Fruit fly (Drosophila melanogaster) whole organism, larva: Measurements from ENCODE around the gene CG10853.

Source experiments
- noc ChIP-seq: fragments of 200-800 bp; sonication (Bioruptor generic); optimal IDR thresholded peaks from 3 replicates; lab custom pipeline; 2019; ENCODE audit warnings: missing biosample characterization, mild to moderate bottlenecking, missing genetic modification characterization, moderate library complexity

CG10853 gene

dm6 chr3L:3951875-3952274, 4.2 kb downstream of the CG10853 start:
- no peak for TF ChIP-seq noc (tag; lab: Kevin White, UChicago)

DNA sequence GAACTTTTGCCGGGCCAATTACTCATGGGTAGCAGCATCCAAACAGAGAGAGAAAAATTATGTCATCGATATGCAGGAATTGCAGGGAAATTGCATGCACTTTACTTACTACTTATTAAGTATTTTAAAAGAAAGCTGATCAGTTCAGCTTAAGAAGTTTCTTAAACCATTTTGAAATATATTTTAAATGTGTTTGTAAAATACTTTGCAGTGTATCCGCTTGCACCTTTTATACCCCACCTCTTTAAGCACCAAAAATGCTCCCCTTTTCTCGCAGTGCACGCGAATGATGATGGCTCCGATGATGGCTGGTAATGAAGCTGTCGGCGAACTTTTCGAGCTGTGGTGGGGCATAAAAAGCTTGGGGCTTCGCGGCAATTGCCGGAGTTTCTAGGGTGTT, 4.8 kb downstream of the CG10853 start, which contains the start of gene CG14984:
TSS of gene CG14984 (minus strand) at position 83 of the 400 bp plus-strand sequence.
- peak; percentile 83 for TF ChIP-seq noc (tag; lab: Kevin White, UChicago)

DNA sequence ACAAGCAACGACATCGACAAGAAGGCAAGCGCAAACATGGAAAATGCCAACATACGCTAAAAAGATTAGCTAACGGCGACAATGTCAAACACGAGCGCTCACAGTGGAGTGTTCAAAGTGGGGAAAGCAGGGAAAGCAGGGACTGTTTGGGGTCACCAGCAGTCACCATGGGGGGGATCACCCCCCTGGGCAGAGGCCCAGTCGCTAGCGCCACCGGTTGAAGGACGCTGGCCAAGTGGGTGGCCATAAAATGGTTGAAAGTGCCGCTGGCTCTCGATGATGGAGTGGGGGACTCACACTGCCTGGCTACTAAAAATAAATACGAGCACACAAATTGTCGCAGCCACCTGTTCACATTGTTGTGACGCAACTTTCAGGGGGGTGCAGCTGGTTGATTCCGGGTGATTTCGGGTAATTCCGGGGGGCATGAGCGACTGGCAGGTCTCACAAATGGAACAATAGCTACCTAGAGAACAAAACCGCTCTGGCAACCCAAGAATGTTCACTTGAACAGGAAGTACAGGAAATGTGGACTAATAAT, 13.3 kb downstream of the CG10853 start:
- TF ChIP-seq noc (tag; lab: Kevin White, UChicago), result no peak

DNA sequence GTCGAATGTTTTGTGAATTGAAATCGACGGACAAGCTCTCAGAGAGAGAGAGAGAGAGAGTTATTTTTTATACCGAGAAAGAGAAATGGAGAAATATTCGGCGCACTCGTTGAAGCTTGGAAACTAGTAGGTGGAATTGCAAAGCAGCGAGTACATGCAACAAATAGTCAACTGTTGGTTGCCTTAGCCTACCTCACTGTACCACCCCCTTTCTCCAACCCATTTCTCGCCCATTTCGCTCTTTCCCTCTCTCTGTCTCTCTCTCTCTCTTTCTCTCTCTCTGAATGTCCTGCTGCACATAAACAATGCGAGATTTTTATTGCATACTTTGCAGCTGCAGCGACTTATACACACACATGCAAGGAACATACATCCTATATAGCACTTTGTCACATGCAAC, 16.3 kb downstream of the CG10853 start:
- no peak for TF ChIP-seq noc (tag; lab: Kevin White, UChicago)

DNA sequence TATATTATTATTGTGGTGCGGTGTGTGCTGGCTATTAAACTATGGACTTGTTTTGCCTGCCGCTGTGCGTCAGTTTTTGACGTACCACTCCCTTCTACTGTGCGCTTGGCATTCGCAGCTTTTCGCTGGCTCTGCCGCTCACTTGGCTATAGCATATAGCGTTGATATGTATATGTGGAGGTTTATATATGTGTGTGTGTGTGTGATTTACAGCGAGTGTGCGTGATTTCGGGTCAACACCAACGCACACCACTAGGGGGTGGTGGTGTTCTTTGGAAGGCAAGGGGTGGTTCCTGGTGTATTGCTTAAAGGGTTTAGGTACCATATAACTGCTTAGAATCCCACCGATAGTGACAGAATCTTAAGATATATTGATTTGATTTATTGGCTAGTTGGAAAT, 17.0 kb downstream of the CG10853 start, which contains the start of gene CG12605:
TSS of gene CG12605 (minus strand) at position 101 of the 400 bp plus-strand sequence.
- no peak for TF ChIP-seq noc (tag; lab: Kevin White, UChicago)

DNA sequence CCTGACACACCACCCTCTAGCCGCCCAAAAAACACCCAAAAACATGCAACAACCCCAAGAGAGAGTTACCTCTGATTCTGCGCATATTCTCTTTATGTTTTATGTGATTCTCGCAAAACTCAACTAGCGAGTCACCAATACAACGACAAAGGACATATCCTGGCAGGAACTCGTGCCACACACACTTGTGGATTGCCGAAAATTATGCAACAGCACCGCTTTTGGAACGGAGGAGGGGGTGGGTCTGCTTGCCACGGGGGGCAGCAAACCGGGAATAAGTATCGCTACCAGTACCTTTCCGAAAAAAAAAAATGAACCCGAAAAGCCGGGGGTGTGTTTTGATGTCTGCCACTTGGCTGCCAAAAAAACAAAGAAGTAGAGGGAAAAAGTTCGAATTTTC, 17.4 kb downstream of the CG10853 start:
- TF ChIP-seq noc (tag; lab: Kevin White, UChicago), result no peak

DNA sequence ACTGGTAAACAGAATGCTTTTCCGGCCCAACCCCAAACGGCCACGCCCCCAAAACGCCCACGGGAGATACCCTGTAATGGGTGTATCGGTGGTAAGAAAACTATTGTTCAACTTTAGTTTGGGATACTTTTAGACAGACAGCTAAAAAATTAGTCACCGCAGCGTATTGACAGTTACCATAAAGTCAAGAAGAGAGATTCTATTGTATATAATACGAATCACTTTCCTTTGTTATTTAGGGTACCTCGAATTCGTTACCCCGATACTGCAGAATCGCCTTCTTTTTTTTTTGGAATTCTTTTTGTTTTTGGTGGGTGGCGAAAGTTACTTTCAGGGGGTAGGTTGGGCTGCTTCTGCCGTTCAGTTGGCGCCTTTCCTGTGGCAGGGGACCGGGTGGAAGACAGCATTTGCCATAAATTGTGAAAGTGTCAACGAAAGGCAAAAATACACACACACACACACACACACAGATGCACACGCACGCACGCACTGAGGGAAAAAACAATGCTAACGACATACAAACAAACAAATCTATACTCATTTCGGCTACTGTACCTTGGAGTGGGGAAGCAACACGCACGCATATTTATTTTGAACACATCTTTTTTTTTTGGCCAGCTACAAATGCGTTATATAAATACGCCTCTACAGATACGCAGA, 22.8 kb downstream of the CG10853 start:
- TF ChIP-seq noc (tag; lab: Kevin White, UChicago), result no peak

DNA sequence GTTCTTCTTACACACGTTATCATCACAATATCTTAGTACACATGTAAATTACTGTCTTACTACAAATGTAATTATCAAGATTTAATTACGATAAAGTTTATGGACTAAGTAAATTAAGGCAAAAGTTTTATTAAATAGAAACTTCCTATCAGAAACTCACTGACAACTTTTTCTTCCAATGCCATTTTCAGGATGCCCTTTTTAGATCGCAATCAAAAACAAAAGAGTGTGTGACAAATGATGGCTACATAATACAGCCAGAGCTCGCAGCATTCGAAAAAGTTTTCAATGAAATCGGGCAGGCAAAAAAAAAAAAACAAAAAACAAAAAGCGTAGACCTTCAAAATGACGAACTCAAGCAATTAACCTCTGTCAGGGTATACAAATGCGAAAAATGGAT, 24.9 kb downstream of the CG10853 start, which contains the start of gene CG43915:
TSS of gene CG43915 (plus strand) at position 301 of the 400 bp plus-strand sequence.
- TF ChIP-seq noc (tag; lab: Kevin White, UChicago), result no peak

DNA sequence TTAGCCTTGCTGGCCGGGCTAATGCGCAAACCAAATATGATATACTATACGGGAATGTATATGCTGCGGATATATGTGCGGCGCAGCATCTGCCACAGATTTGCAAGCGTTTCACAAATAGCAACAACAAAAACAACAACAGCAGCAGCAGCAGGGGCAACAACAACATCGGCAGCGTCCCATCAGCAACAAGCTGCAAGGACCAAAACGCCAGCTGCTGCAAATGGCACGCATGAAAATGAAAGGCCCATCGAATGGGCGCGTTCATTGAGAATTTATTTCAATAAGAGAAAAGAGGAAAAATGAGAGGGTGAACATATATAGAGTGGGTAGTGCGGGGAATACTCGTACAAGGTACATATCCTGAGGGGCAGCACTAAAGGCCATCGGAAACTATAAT, 28.7 kb downstream of the CG10853 start:
- no peak for TF ChIP-seq noc (tag; lab: Kevin White, UChicago)

DNA sequence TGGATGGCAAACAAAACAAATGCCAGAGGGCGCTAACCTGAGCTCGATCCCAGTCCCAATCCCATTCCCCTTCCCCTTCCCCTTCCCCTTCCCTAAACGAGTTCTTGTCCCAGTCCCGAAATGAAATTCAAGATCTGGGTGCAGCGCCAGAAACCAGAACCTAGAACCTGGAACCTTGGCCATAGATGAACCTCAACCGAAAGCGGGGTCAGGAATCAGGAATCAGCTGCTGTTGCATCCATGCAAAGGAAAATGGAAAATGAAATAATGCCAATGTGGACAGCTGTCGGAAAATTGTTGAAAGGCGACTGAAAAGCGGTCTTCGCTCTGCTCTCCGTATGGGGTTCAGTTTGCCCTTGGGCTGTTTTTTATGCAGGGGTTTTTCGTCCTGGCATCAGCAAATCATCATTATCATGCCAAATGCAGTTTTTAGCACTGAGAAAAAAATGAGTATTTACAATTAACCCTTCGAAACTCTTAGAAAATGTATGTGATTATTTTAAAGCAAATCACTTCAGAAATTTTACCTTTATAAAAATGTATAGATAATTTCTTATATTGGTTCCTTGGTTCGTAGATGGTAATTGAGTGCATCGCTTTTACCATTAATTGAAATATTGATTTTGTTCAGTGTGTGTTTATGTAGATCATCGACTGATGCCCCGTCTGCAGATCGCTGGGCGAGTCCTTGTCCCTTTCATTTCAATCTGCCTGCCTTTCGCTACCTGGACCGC, 30.1 kb downstream of the CG10853 start:
- TF ChIP-seq noc (tag; lab: Kevin White, UChicago), result no peak

- TF ChIP-seq noc (tag; lab: Kevin White, UChicago), result no peak
Observed at dm6 chr3L:3978762-3979516, 31.2 kb downstream of the CG10853 start.

DNA sequence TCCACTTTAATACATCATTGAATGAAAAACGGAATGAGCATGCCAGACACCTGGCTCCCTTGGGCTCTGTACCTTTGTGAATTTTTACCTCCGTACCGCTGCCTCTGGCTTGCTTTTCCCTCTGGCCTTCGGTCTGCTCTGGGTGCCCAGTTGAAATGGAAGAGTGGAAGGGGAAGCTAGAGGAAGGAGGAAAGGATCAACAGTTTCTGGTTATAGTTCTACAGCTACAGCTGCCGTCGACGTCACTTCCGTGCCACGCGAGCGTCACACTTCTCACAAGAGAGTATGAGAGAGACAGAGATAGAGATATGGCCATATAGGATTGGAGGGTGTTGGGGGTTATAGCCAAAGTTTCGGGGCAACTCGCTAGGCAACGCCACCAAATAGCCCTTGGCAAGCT, 32.3 kb downstream of the CG10853 start:
- no peak for TF ChIP-seq noc (tag; lab: Kevin White, UChicago)

dm6 chr3L:3983466-3983946, 35.8 kb downstream of the CG10853 start, which contains the start of gene scrt:
scrt (plus strand) TSS chr3L:3983896.
- TF ChIP-seq noc (tag; lab: Kevin White, UChicago), result no peak

dm6 chr3L:3995554-3995953, 47.9 kb downstream of the CG10853 start:
- no peak for TF ChIP-seq noc (tag; lab: Kevin White, UChicago)
